Worm (Caenorhabditis elegans): ENCODE data around the gene T19H12.3.

ce11 chrV:4918664-4919257 is 33.3 kb downstream of the T19H12.3 start, which contains the start of gene C02E7.6:
- TF ChIP-seq him-1 (tag; optimal IDR thresholded peaks at IDR 0.05) (no peak), W03F9.2 (tag; optimal IDR thresholded peaks at IDR 0.05) (no peak), dao-5 (tag; optimal IDR thresholded peaks at IDR 0.05) (no peak)

Measured in whole organism, L4/young adult.